Fruit fly (Drosophila melanogaster): ENCODE data around the gene Prp16.

The Prp16 gene

DNA sequence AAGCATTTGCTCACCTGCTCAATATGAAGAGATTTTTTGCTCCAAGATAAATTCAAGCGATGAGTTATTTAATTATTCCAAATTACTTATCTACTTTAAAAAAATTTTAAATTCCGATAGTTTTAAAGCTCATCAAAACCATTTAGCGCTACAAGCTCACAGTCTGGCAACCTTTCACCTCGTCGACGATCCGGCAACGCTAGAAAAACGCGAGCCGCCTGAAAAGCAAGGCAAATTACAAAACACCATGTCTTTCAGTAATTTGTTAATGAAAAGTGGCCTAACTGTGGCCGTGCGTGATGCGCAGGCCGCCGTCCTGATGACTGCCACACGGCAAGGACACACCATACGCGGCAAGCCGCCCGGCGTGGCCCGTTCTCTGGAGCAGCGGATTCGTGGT is 24.9 kb downstream of the Prp16 start, which contains the start of gene mRpL38:
TSS of gene mRpL38 (plus strand) at position 197 of the 400 bp plus-strand sequence.
- TF ChIP-seq svp (GFP tag) (peak; percentile 26), Sox14 (GFP tag; optimal IDR thresholded peaks at IDR 0.05) (no peak)

DNA sequence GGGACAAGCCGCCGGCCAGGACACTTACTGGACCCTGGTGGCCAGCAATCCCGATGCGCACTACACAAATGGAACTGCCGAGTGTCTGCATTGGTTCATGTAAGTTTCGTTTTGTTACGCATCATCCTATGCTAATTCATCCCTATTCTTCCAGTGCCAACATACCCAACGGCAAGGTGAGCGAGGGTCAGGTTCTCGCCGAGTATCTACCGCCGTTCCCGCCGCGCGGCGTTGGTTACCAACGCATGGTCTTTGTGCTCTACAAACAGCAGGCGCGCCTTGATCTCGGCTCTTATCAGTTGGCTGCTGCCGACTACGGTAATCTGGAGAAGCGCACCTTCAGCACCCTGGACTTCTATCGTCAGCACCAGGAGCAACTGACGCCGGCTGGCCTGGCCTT is 25.9 kb downstream of the Prp16 start:
- TF ChIP-seq CG31627 (GFP tag; optimal IDR thresholded peaks at IDR 0.05) (no peak), svp (GFP tag) (peak; percentile 94)

DNA sequence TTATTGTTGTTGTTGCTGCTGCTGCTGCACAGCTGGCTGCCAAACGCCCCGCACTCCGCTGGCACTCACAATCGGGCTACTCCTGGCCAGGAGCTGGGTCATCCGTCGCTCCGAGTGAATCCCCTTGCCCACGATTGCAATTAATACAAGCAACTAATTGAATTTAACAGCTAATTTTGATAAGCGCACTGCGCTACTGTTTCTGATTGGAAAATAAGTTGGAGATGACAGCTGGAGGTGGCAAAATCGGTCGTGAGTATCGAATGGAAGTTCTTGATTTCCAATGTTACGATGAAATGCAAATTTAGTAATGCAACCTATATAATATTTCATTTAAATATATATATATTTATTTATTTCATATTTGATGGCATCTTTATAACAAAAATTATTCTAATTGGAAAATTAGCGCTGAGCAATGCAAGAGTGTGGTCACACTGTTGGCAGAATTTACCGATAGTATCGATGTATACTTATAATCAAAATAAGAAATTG is 32.7 kb downstream of the Prp16 start, which contains the start of gene CG42271:
TSS of gene CG42271 (minus strand) at position 224 of the 495 bp plus-strand sequence.
- TF ChIP-seq fd59A (GFP tag; optimal IDR thresholded peaks at IDR 0.05) (no peak), CG34406 (GFP tag; optimal IDR thresholded peaks at IDR 0.05) (peak; percentile 26), svp (GFP tag) (peak; percentile 67), dsx (GFP tag; optimal IDR thresholded peaks at IDR 0.05; ENCODE audit: poor library complexity, severe bottlenecking) (peak; percentile 93), vri (GFP tag; optimal IDR thresholded peaks at IDR 0.05) (no peak), CG3032 (tag; optimal IDR thresholded peaks at IDR 0.05) (peak; percentile 15), cyc (GFP tag; optimal IDR thresholded peaks at IDR 0.05) (no peak), Hr39 (GFP tag; optimal IDR thresholded peaks at IDR 0.05) (no peak), eg (GFP tag; IDR thresholded peaks at IDR 0.05) (0 out of 3 replicates have a peak, but pooled peaks have one; percentile 26), CG11902 (GFP tag; optimal IDR thresholded peaks at IDR 0.05) (no peak), salr (GFP tag; optimal IDR thresholded peaks at IDR 0.05) (no peak), lz (GFP tag; optimal IDR thresholded peaks at IDR 0.05) (peak; percentile 28), esn (GFP tag; optimal IDR thresholded peaks at IDR 0.05) (peak; percentile 21), pdm3 (GFP tag; optimal IDR thresholded peaks at IDR 0.05) (no peak)

DNA sequence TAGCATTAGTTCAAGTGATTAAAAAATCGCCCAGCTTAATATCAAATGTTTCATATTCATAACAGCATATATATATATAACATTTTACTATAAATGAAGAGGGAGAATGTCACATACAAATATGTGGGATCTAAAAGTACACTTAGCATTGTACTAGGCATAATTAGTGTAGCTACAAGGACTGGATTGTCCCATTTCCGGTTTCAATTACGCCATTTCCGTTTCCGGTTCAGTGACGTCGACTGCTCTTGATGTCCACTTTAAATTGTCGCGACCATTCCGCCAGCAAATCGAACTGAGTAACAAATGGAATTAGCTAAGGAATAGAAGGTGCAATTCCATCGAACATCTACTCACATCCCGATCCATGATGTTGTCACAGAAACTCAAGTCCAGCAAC is 33.3 kb downstream of the Prp16 start:
- TF ChIP-seq Eip78C (GFP tag) (peak; percentile 13), CG6854 (GFP tag; optimal IDR thresholded peaks at IDR 0.05) (peak; percentile 4), cyc (GFP tag; optimal IDR thresholded peaks at IDR 0.05) (no peak), Blimp-1 (GFP tag; optimal IDR thresholded peaks at IDR 0.05) (no peak), CG31627 (GFP tag; optimal IDR thresholded peaks at IDR 0.05) (no peak)

DNA sequence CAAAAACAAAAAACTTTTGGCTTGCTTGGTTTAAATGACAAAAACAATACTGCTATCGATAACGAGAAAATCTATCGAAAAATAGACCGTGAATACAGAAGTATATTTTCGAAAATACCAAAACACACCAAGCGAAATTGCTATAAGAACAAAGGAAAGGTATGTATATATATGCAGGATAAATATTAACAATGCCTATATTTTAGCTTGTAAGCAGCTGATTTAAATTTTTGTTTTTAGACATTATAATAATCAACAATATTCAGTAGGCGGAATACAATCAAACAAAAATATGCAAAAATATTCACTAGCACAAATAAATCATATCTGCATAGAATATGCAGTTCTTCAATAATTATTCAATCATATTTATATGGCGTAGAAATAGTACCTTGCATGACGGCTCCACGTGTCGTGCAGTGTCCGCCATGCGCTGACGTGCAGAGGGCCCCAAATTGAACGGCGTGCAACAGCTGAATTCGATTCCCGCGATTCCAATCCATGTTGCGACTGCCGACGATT is 36.8 kb downstream of the Prp16 start, which contains the start of the genes Fbxl4 and Dus2:
TSS of gene Fbxl4 (minus strand) at position 51 of the 522 bp plus-strand sequence.
TSS of gene Dus2 (plus strand) at position 116 of the 522 bp plus-strand sequence.
- TF ChIP-seq CG34406 (GFP tag; optimal IDR thresholded peaks at IDR 0.05), result peak; percentile 86
- TF ChIP-seq CG8119 (GFP tag; IDR thresholded peaks at IDR 0.05), result peak; percentile 85
- peak; percentile 67 to 82 for TF ChIP-seq ss (GFP tag; optimal IDR thresholded peaks at IDR 0.05)
- peak; percentile 88 for TF ChIP-seq achi (GFP tag; optimal IDR thresholded peaks at IDR 0.05)
- TF ChIP-seq Lpt (GFP tag; optimal IDR thresholded peaks at IDR 0.05), result peak; percentile 77
- TF ChIP-seq CG1621 (tag; optimal IDR thresholded peaks at IDR 0.05), result peak; percentile 76
- TF ChIP-seq dsx (GFP tag; optimal IDR thresholded peaks at IDR 0.05; ENCODE audit: poor library complexity, severe bottlenecking), result peak; percentile 76
- TF ChIP-seq cyc (GFP tag; optimal IDR thresholded peaks at IDR 0.05), result peak; percentile 93
- peak; percentile 82 for TF ChIP-seq CG11762 (GFP tag; optimal IDR thresholded peaks at IDR 0.05; ENCODE audit: insufficient read depth)
- peak; percentile 91 for TF ChIP-seq OdsH (GFP tag; optimal IDR thresholded peaks at IDR 0.05)
- TF ChIP-seq Hr39 (GFP tag; optimal IDR thresholded peaks at IDR 0.05), result peak; percentile 94
- TF ChIP-seq fd85E (GFP tag; optimal IDR thresholded peaks at IDR 0.05), result no peak
- TF ChIP-seq svp (GFP tag), result peak; percentile 96
- peak; percentile 84 for TF ChIP-seq CG6792 (GFP tag; optimal IDR thresholded peaks at IDR 0.05)
- TF ChIP-seq CG31627 (GFP tag; optimal IDR thresholded peaks at IDR 0.05), result peak; percentile 94
- TF ChIP-seq vri (GFP tag; optimal IDR thresholded peaks at IDR 0.05), result no peak
- TF ChIP-seq CG9139 (GFP tag; optimal IDR thresholded peaks at IDR 0.05), result peak; percentile 43
- TF ChIP-seq CG32006 (GFP tag; optimal IDR thresholded peaks at IDR 0.05), result peak; percentile 90
- peak; percentile 90 for TF ChIP-seq Smox (GFP tag; optimal IDR thresholded peaks at IDR 0.05)
- peak; percentile 94 for TF ChIP-seq topi (GFP tag; optimal IDR thresholded peaks at IDR 0.05)
- peak; percentile 68 for TF ChIP-seq Eip93F (GFP tag; optimal IDR thresholded peaks at IDR 0.05)
- TF ChIP-seq Hr4 (GFP tag; optimal IDR thresholded peaks at IDR 0.05), result peak; percentile 93
- peak; percentile 96 for TF ChIP-seq Sox14 (GFP tag; optimal IDR thresholded peaks at IDR 0.05)
- TF ChIP-seq Eip75B (GFP tag; optimal IDR thresholded peaks at IDR 0.05), result peak; percentile 92
- peak; percentile 80 for TF ChIP-seq CG11294 (GFP tag; IDR thresholded peaks at IDR 0.05)
- peak; percentile 84 for TF ChIP-seq CG10669 (GFP tag; optimal IDR thresholded peaks at IDR 0.05)
- peak; percentile 76 for TF ChIP-seq fd59A (GFP tag; optimal IDR thresholded peaks at IDR 0.05)
- peak; percentile 91 for TF ChIP-seq Ets21C (GFP tag; optimal IDR thresholded peaks at IDR 0.05)
- peak; percentile 87 for TF ChIP-seq CG8319 (GFP tag; optimal IDR thresholded peaks at IDR 0.05)
- TF ChIP-seq net (GFP tag; optimal IDR thresholded peaks at IDR 0.05), result peak; percentile 85
- TF ChIP-seq lz (GFP tag; optimal IDR thresholded peaks at IDR 0.05), result peak; percentile 93
- peak; percentile 87 for TF ChIP-seq CG3032 (tag; optimal IDR thresholded peaks at IDR 0.05)
- TF ChIP-seq Eip78C (GFP tag), result peak; percentile 96
- peak; percentile 88 for TF ChIP-seq CG11902 (GFP tag; optimal IDR thresholded peaks at IDR 0.05)

Measured in whole organism, prepupa.